Worm (Caenorhabditis elegans) whole organism, early embryonic: ENCODE measurements around the gene dmsr-9.

Source experiments
- B0310.2 ChIP-seq: sonication (generic microtip); optimal IDR thresholded peaks from 2 replicates; lab custom pipeline; 2016; ENCODE audit warnings: mild to moderate bottlenecking, missing genetic modification characterization, missing compliant biosample characterization
- F13C5.2 ChIP-seq: sonication (generic microtip); optimal IDR thresholded peaks from 2 replicates; lab custom pipeline; 2017; ENCODE audit warnings: mild to moderate bottlenecking, missing genetic modification characterization, inconsistent platforms, missing compliant biosample characterization
- aly-1 ChIP-seq: sonication (generic microtip); optimal IDR thresholded peaks from 2 replicates; lab custom pipeline; 2016; ENCODE audit warnings: missing genetic modification characterization, missing compliant biosample characterization
- ama-1 ChIP-seq: fragments of 150-350 bp; optimal IDR thresholded peaks from 2 replicates; lab custom pipeline; 2014
- ceh-13 ChIP-seq: fragments of 200-800 bp; sonication (Bioruptor generic); optimal IDR thresholded peaks from 2 replicates; lab custom pipeline; 2018; ENCODE audit warnings: mild to moderate bottlenecking, missing genetic modification characterization, missing compliant biosample characterization
- ceh-36 ChIP-seq: sonication (generic microtip); optimal IDR thresholded peaks from 2 replicates; lab custom pipeline; 2016; ENCODE audit warnings: missing genetic modification characterization, inconsistent platforms, missing compliant biosample characterization
- ets-7 ChIP-seq: sonication (generic microtip); optimal IDR thresholded peaks from 2 replicates; lab custom pipeline; 2016; ENCODE audit warnings: missing genotype, missing genetic modification characterization, missing compliant biosample characterization
- flt-1 ChIP-seq: fragments of 200-800 bp; sonication (Bioruptor generic); IDR thresholded peaks from 2 replicates; pipeline ENCODE4 v1.3.6; 2022; ENCODE audit warnings: missing genetic modification characterization, missing compliant biosample characterization
- hmbx-1 ChIP-seq: sonication (generic microtip); optimal IDR thresholded peaks from 2 replicates; lab custom pipeline; 2016; ENCODE audit warnings: mild to moderate bottlenecking, missing genetic modification characterization, missing compliant biosample characterization
- hmg-4 ChIP-seq: fragments of 200-800 bp; sonication (Bioruptor generic); optimal IDR thresholded peaks from 2 replicates; lab custom pipeline; 2018; ENCODE audit warnings: mild to moderate bottlenecking, missing genetic modification characterization, missing compliant biosample characterization
- hnd-1 ChIP-seq: sonication (generic microtip); optimal IDR thresholded peaks from 2 replicates; lab custom pipeline; 2016; ENCODE audit warnings: missing genetic modification characterization, missing compliant biosample characterization
- pes-1 ChIP-seq: fragments of 200-800 bp; sonication (Bioruptor generic); IDR thresholded peaks from 2 replicates; pipeline ENCODE4 v1.3.6; 2022; ENCODE audit warnings: missing genetic modification reagents, missing genetic modification characterization, missing compliant biosample characterization
- scrt-1 ChIP-seq: fragments of 200-800 bp; sonication (Bioruptor generic); IDR thresholded peaks from 2 replicates; pipeline ENCODE4 v1.3.6; 2022; ENCODE audit warnings: missing genetic modification characterization, missing compliant biosample characterization
- sea-1 ChIP-seq: fragments of 200-800 bp; sonication (Bioruptor generic); conservative IDR thresholded peaks from 2 replicates; pipeline ENCODE4 v1.3.6; 2022; ENCODE audit warnings: missing genetic modification characterization, missing compliant biosample characterization
- tbx-11 ChIP-seq: fragments of 200-800 bp; sonication (Bioruptor generic); IDR thresholded peaks from 2 replicates; pipeline ENCODE4 v1.3.6; 2022; ENCODE audit warnings: missing genetic modification characterization, missing compliant biosample characterization
- tbx-37 ChIP-seq: fragments of 200-800 bp; sonication (Bioruptor generic); conservative IDR thresholded peaks from 2 replicates; pipeline ENCODE4 v1.3.6; 2022; ENCODE audit warnings: missing genetic modification reagents, missing genetic modification characterization, missing compliant biosample characterization
- tra-4 ChIP-seq: sonication (generic microtip); optimal IDR thresholded peaks from 2 replicates; lab custom pipeline; 2017; ENCODE audit warnings: missing genetic modification characterization, missing compliant biosample characterization

Gene dmsr-9

ce11 chrV:6796894-6797293, 2.6 kb downstream of the dmsr-9 start:
- no peak for TF ChIP-seq sea-1 (GFP tag; lab: Robert Waterston, UW)
- no peak for TF ChIP-seq hmg-4 (GFP tag; lab: Kevin White, UChicago)
- TF ChIP-seq tbx-11 (GFP tag; lab: Robert Waterston, UW) = no peak
- no peak for TF ChIP-seq hnd-1 (tag; lab: Kevin White, UChicago)
- TF ChIP-seq tra-4 (tag; lab: Kevin White, UChicago) = no peak
- no peak for TF ChIP-seq scrt-1 (GFP tag; lab: Robert Waterston, UW)
- TF ChIP-seq aly-1 (tag; lab: Kevin White, UChicago) = no peak
- TF ChIP-seq hmbx-1 (tag; lab: Kevin White, UChicago) = no peak
- TF ChIP-seq ets-7 (tag; lab: Kevin White, UChicago) = no peak
- TF ChIP-seq F13C5.2 = no peak
- TF ChIP-seq ceh-13 (GFP tag; lab: Kevin White, UChicago) = no peak
- TF ChIP-seq B0310.2 (tag; lab: Kevin White, UChicago) = no peak
- no peak for TF ChIP-seq ama-1 (lab: Kevin White, UChicago)
- no peak for TF ChIP-seq flt-1 (GFP tag; lab: Robert Waterston, UW)
- TF ChIP-seq tbx-37 (GFP tag; lab: Robert Waterston, UW) = no peak
- TF ChIP-seq ceh-36 (tag; lab: Kevin White, UChicago) = no peak

ce11 chrV:6796264-6796663, 3.2 kb downstream of the dmsr-9 start:
- TF ChIP-seq pes-1 (GFP tag; lab: Robert Waterston, UW) (no peak), flt-1 (GFP tag; lab: Robert Waterston, UW) (no peak), aly-1 (tag; lab: Kevin White, UChicago) (no peak)

ce11 chrV:6793744-6794239, 5.7 kb downstream of the dmsr-9 start, which contains the start of gene ZC404.1:
TSS of gene ZC404.1 (plus strand) at chrV:6794189.
- no peak for TF ChIP-seq ets-7 (tag; lab: Kevin White, UChicago)
- TF ChIP-seq pes-1 (GFP tag; lab: Robert Waterston, UW) = no peak
- TF ChIP-seq sea-1 (GFP tag; lab: Robert Waterston, UW) = no peak

- TF ChIP-seq pes-1 (GFP tag; lab: Robert Waterston, UW) = no peak
- TF ChIP-seq ets-7 (tag; lab: Kevin White, UChicago) = no peak
- TF ChIP-seq ama-1 (lab: Kevin White, UChicago) = no peak
- no peak for TF ChIP-seq tbx-11 (GFP tag; lab: Robert Waterston, UW)
- no peak for TF ChIP-seq aly-1 (tag; lab: Kevin White, UChicago)
- no peak for TF ChIP-seq ceh-13 (GFP tag; lab: Kevin White, UChicago)
- TF ChIP-seq tra-4 (tag; lab: Kevin White, UChicago) = no peak
- TF ChIP-seq flt-1 (GFP tag; lab: Robert Waterston, UW) = no peak
- no peak for TF ChIP-seq hnd-1 (tag; lab: Kevin White, UChicago)
- TF ChIP-seq F13C5.2 = no peak
- no peak for TF ChIP-seq sea-1 (GFP tag; lab: Robert Waterston, UW)
- no peak for TF ChIP-seq scrt-1 (GFP tag; lab: Robert Waterston, UW)
- TF ChIP-seq B0310.2 (tag; lab: Kevin White, UChicago) = no peak
- no peak for TF ChIP-seq ceh-36 (tag; lab: Kevin White, UChicago)
- no peak for TF ChIP-seq tbx-37 (GFP tag; lab: Robert Waterston, UW)
Observed at ce11 chrV:6792973-6793372, 6.5 kb downstream of the dmsr-9 start.

ce11 chrV:6792565-6792964, 6.9 kb downstream of the dmsr-9 start, which contains the start of gene gck-2:
TSS of gene gck-2 (minus strand) at chrV:6792665.
- TF ChIP-seq hmbx-1 (tag; lab: Kevin White, UChicago) (no peak), tbx-37 (GFP tag; lab: Robert Waterston, UW) (no peak), hnd-1 (tag; lab: Kevin White, UChicago) (no peak), F13C5.2 (no peak), hmg-4 (GFP tag; lab: Kevin White, UChicago) (no peak), ama-1 (lab: Kevin White, UChicago) (no peak), ceh-13 (GFP tag; lab: Kevin White, UChicago) (no peak), pes-1 (GFP tag; lab: Robert Waterston, UW) (no peak), sea-1 (GFP tag; lab: Robert Waterston, UW) (no peak)

ce11 chrV:6787906-6788430, 11.5 kb downstream of the dmsr-9 start, which contains the start of gene ZC404.2:
TSS of gene ZC404.2 (plus strand) at chrV:6787952.
- TF ChIP-seq ceh-36 (tag; lab: Kevin White, UChicago) (no peak), hmg-4 (GFP tag; lab: Kevin White, UChicago) (no peak), tra-4 (tag; lab: Kevin White, UChicago) (no peak), ama-1 (lab: Kevin White, UChicago) (peak; percentile 69), sea-1 (GFP tag; lab: Robert Waterston, UW) (no peak), hmbx-1 (tag; lab: Kevin White, UChicago) (no peak), F13C5.2 (no peak), scrt-1 (GFP tag; lab: Robert Waterston, UW) (0 out of 2 replicates have a peak, but pooled peaks have one; percentile 13), flt-1 (GFP tag; lab: Robert Waterston, UW) (no peak), hnd-1 (tag; lab: Kevin White, UChicago) (no peak), tbx-37 (GFP tag; lab: Robert Waterston, UW) (no peak)

ce11 chrV:6784853-6785492, 14.5 kb downstream of the dmsr-9 start, which contains the start of the genes spn-4 and spe-39:
TSS of gene spn-4 (minus strand) at chrV:6784903.
TSS of gene spe-39 (plus strand) at chrV:6785451.
- TF ChIP-seq F13C5.2 (peak; percentile 71), sea-1 (GFP tag; lab: Robert Waterston, UW) (0 out of 2 replicates have a peak, but pooled peaks have one; percentile 56), ama-1 (lab: Kevin White, UChicago) (no peak), flt-1 (GFP tag; lab: Robert Waterston, UW) (no peak), B0310.2 (tag; lab: Kevin White, UChicago) (no peak), ets-7 (tag; lab: Kevin White, UChicago) (peak; percentile 26), tra-4 (tag; lab: Kevin White, UChicago) (no peak), tbx-37 (GFP tag; lab: Robert Waterston, UW) (no peak), pes-1 (GFP tag; lab: Robert Waterston, UW) (no peak), ceh-13 (GFP tag; lab: Kevin White, UChicago) (peak; percentile 3), aly-1 (tag; lab: Kevin White, UChicago) (no peak), hmg-4 (GFP tag; lab: Kevin White, UChicago) (no peak)
